Comparison of ENCODE assay signal across 6 fruit fly cellular contexts in genomic region chr3R:17402434-17402833, dm6.
TF ChIP-seq lines count a peak whose summit lies in the region.

Gene Sur-8, minus strand, starts transcription at chr3R:17402515.

- TF ChIP-seq CTCF in S2 (optimal IDR thresholded peaks at IDR 0.05; lab: Kevin White, UChicago) = peak; percentile 90 to 92
- peak; percentile 98 for TF ChIP-seq CTCF in whole organism, embryonic (GFP tag; optimal IDR thresholded peaks at IDR 0.05; lab: Kevin White, UChicago)

TF ChIP-seq in whole organism, adult, 20 proteins besides CTCF, POLR2A, EP300 and RAD21:
- TF ChIP-seq CG5204 (GFP tag; optimal IDR thresholded peaks at IDR 0.05; lab: Kevin White, UChicago) = peak; percentile 33
- TF ChIP-seq CG1620 (GFP tag; optimal IDR thresholded peaks at IDR 0.05; lab: Kevin White, UChicago) = peak; percentile 62
- no peak for TF ChIP-seq cic (GFP tag; optimal IDR thresholded peaks at IDR 0.05; lab: Kevin White, UChicago)
- TF ChIP-seq bab1 (GFP tag; optimal IDR thresholded peaks at IDR 0.05; lab: Kevin White, UChicago) = no peak
- peak; percentile 36 for TF ChIP-seq Mnt (GFP tag; optimal IDR thresholded peaks at IDR 0.05; lab: Kevin White, UChicago)
- peak; percentile 42 for TF ChIP-seq ovo (GFP tag; optimal IDR thresholded peaks at IDR 0.05; lab: Kevin White, UChicago)
- TF ChIP-seq CG12768 (GFP tag; optimal IDR thresholded peaks at IDR 0.05; lab: Kevin White, UChicago) = no peak
- peak; percentile 32 for TF ChIP-seq pad (GFP tag; optimal IDR thresholded peaks at IDR 0.05; lab: Kevin White, UChicago)
- peak; percentile 35 for TF ChIP-seq toe (GFP tag; optimal IDR thresholded peaks at IDR 0.05; lab: Kevin White, UChicago)
- TF ChIP-seq CG7045 (GFP tag; optimal IDR thresholded peaks at IDR 0.05; lab: Kevin White, UChicago) = peak; percentile 30
- TF ChIP-seq Hr96 (GFP tag; optimal IDR thresholded peaks at IDR 0.05; lab: Kevin White, UChicago) = peak; percentile 74

TF ChIP-seq in whole organism, embryonic, 481 proteins besides CTCF, POLR2A, EP300 and RAD21 (continues in another document):
- TF ChIP-seq Deaf1 (tag; optimal IDR thresholded peaks at IDR 0.05; lab: Kevin White, UChicago) = no peak
- TF ChIP-seq chn (GFP tag; optimal IDR thresholded peaks at IDR 0.05; lab: Kevin White, UChicago) = no peak
- TF ChIP-seq peb (GFP tag; IDR thresholded peaks at IDR 0.05; lab: Robert Waterston, UW) = no peak
- peak; percentile 65; the same call in 2 of the 3 replicates for TF ChIP-seq CG17361 (GFP tag; IDR thresholded peaks at IDR 0.05; lab: Robert Waterston, UW)
- no peak; the same call in 1 of the 2 replicates for TF ChIP-seq ham (GFP tag; IDR thresholded peaks at IDR 0.05; lab: Robert Waterston, UW)
- no peak for TF ChIP-seq sens-2 (GFP tag; IDR thresholded peaks at IDR 0.05; lab: Robert Waterston, UW)
- peak; percentile 54 for TF ChIP-seq CG2116 (GFP tag; optimal IDR thresholded peaks at IDR 0.05; lab: Kevin White, UChicago)
- TF ChIP-seq E2f2 (GFP tag; IDR thresholded peaks at IDR 0.05; lab: Robert Waterston, UW) = peak; percentile 49; the same call in 1 of the 2 replicates
- TF ChIP-seq Atf6 (GFP tag; IDR thresholded peaks at IDR 0.05; lab: Robert Waterston, UW) = peak; percentile 60
- peak; percentile 12 for TF ChIP-seq odd (GFP tag; optimal IDR thresholded peaks at IDR 0.05; lab: Kevin White, UChicago)
- no peak for TF ChIP-seq D (optimal IDR thresholded peaks at IDR 0.05; lab: Kevin White, UChicago)
- TF ChIP-seq D (GFP tag; optimal IDR thresholded peaks at IDR 0.05; lab: Kevin White, UChicago) = peak; percentile 45
- no peak for TF ChIP-seq CG10565 (GFP tag; optimal IDR thresholded peaks at IDR 0.05; lab: Kevin White, UChicago)
- peak; percentile 82 for TF ChIP-seq CG16779 (GFP tag; IDR thresholded peaks at IDR 0.05; lab: Robert Waterston, UW)
- TF ChIP-seq CG9437 (GFP tag; optimal IDR thresholded peaks at IDR 0.05; lab: Kevin White, UChicago) = no peak
- TF ChIP-seq CG14441 (GFP tag; IDR thresholded peaks at IDR 0.05; lab: Robert Waterston, UW) = peak; percentile 73
- peak; percentile 83 for TF ChIP-seq ken (GFP tag; IDR thresholded peaks at IDR 0.05; lab: Robert Waterston, UW)
- TF ChIP-seq CG7271 (tag; optimal IDR thresholded peaks at IDR 0.05; lab: Kevin White, UChicago) = no peak
- peak; percentile 9 for TF ChIP-seq p53 (GFP tag; optimal IDR thresholded peaks at IDR 0.05; lab: Kevin White, UChicago)
- peak; percentile 24 for TF ChIP-seq CG10267 (tag; optimal IDR thresholded peaks at IDR 0.05; lab: Kevin White, UChicago)

TF ChIP-seq in whole organism, prepupa, 60 proteins besides CTCF, POLR2A, EP300 and RAD21 (continues in another document):
- TF ChIP-seq CG6163 (GFP tag; IDR thresholded peaks at IDR 0.05; lab: Robert Waterston, UW) (no peak), CG3032 (tag; optimal IDR thresholded peaks at IDR 0.05; lab: Kevin White, UChicago) (no peak), CG6792 (GFP tag; optimal IDR thresholded peaks at IDR 0.05; lab: Kevin White, UChicago) (peak; percentile 23), svp (GFP tag; lab: Kevin White, UChicago) (peak; percentile 68), CG32006 (GFP tag; optimal IDR thresholded peaks at IDR 0.05; lab: Kevin White, UChicago) (peak; percentile 26), Ets96B (tag; optimal IDR thresholded peaks at IDR 0.05; lab: Kevin White, UChicago) (no peak), CG31627 (GFP tag; optimal IDR thresholded peaks at IDR 0.05; lab: Kevin White, UChicago) (peak; percentile 58), CG1621 (tag; optimal IDR thresholded peaks at IDR 0.05; lab: Kevin White, UChicago) (no peak), fd59A (GFP tag; optimal IDR thresholded peaks at IDR 0.05; lab: Kevin White, UChicago) (no peak), eg (GFP tag; IDR thresholded peaks at IDR 0.05; lab: Robert Waterston, UW) (no peak; the same call in 2 of the 3 replicates), CG34406 (GFP tag; optimal IDR thresholded peaks at IDR 0.05; lab: Kevin White, UChicago) (peak; percentile 6), Smox (GFP tag; optimal IDR thresholded peaks at IDR 0.05; lab: Kevin White, UChicago) (peak; percentile 30), CG8632 (GFP tag; optimal IDR thresholded peaks at IDR 0.05; lab: Kevin White, UChicago) (no peak), Lpt (GFP tag; optimal IDR thresholded peaks at IDR 0.05; lab: Kevin White, UChicago) (no peak), achi (GFP tag; optimal IDR thresholded peaks at IDR 0.05; lab: Kevin White, UChicago) (no peak), OdsH (GFP tag; optimal IDR thresholded peaks at IDR 0.05; lab: Kevin White, UChicago) (peak; percentile 51), CG11762 (GFP tag; optimal IDR thresholded peaks at IDR 0.05; lab: Kevin White, UChicago; ENCODE audit: insufficient read depth) (peak; percentile 15), acj6 (GFP tag; optimal IDR thresholded peaks at IDR 0.05; lab: Kevin White, UChicago) (peak; percentile 33), Hr4 (GFP tag; optimal IDR thresholded peaks at IDR 0.05; lab: Kevin White, UChicago) (peak; percentile 31), Blimp-1 (GFP tag; optimal IDR thresholded peaks at IDR 0.05; lab: Kevin White, UChicago) (no peak), salr (GFP tag; optimal IDR thresholded peaks at IDR 0.05; lab: Kevin White, UChicago) (no peak)

TF ChIP-seq in whole organism, pupa, 21 proteins besides CTCF, POLR2A, EP300 and RAD21:
- TF ChIP-seq CG4496 (GFP tag; IDR thresholded peaks at IDR 0.05; lab: Robert Waterston, UW) (peak; percentile 79), CG14655 (GFP tag; optimal IDR thresholded peaks at IDR 0.05; lab: Kevin White, UChicago) (peak; percentile 25), CG15710 (tag; optimal IDR thresholded peaks at IDR 0.05; lab: Kevin White, UChicago) (no peak), CG8301 (tag; optimal IDR thresholded peaks at IDR 0.05; lab: Kevin White, UChicago) (no peak), Pif1A (GFP tag; optimal IDR thresholded peaks at IDR 0.05; lab: Kevin White, UChicago) (peak; percentile 7), rn (GFP tag; IDR thresholded peaks at IDR 0.05; lab: Robert Waterston, UW) (peak; percentile 40; the same call in 1 of the 2 replicates), CG8159 (tag; optimal IDR thresholded peaks at IDR 0.05; lab: Kevin White, UChicago) (no peak), EcR (GFP tag; optimal IDR thresholded peaks at IDR 0.05; lab: Kevin White, UChicago) (no peak), Ets98B (GFP tag; IDR thresholded peaks at IDR 0.05; lab: Robert Waterston, UW) (peak; percentile 41), CG9948 (tag; optimal IDR thresholded peaks at IDR 0.05; lab: Kevin White, UChicago) (no peak), CG32121 (GFP tag; IDR thresholded peaks at IDR 0.05; lab: Robert Waterston, UW) (no peak; the same call in 1 of the 2 replicates), fd96Ca (GFP tag; IDR thresholded peaks at IDR 0.05; lab: Robert Waterston, UW) (peak; percentile 42; the same call in 2 of the 3 replicates)
TF ChIP-seq in whole organism, pupa: peak in this region for 6.

TF ChIP-seq in whole organism, wandering third instar larva, 38 proteins besides CTCF, POLR2A, EP300 and RAD21:
- TF ChIP-seq Hnf4 (GFP tag; optimal IDR thresholded peaks at IDR 0.05; lab: Kevin White, UChicago) (no peak), foxo (GFP tag; optimal IDR thresholded peaks at IDR 0.05; lab: Kevin White, UChicago) (peak in 1 of 2 experiments; percentile 57), Hr83 (GFP tag; optimal IDR thresholded peaks at IDR 0.05; lab: Kevin White, UChicago; ENCODE audit: poor library complexity, severe bottlenecking) (peak; percentile 64), Dfd (GFP tag; optimal IDR thresholded peaks at IDR 0.05; lab: Kevin White, UChicago) (no peak), HLH106 (tag; optimal IDR thresholded peaks at IDR 0.05; lab: Kevin White, UChicago) (peak; percentile 29), h (GFP tag; optimal IDR thresholded peaks at IDR 0.05; lab: Kevin White, UChicago) (peak; percentile 50), br (GFP tag; optimal IDR thresholded peaks at IDR 0.05; lab: Kevin White, UChicago) (peak; percentile 48), dl (GFP tag; optimal IDR thresholded peaks at IDR 0.05; lab: Kevin White, UChicago; ENCODE audit: insufficient read depth in 1 of 2, partially characterized antibody in 2 of 2) (no peak), sv (GFP tag; optimal IDR thresholded peaks at IDR 0.05; lab: Kevin White, UChicago) (peak; percentile 33), Jra (GFP tag; optimal IDR thresholded peaks at IDR 0.05; lab: Kevin White, UChicago) (no peak), rgr (GFP tag; optimal IDR thresholded peaks at IDR 0.05; lab: Kevin White, UChicago) (peak; percentile 54), Myc (optimal IDR thresholded peaks at IDR 0.05; lab: Kevin White, UChicago) (peak; percentile 32), dmrt93B (GFP tag; optimal IDR thresholded peaks at IDR 0.05; lab: Kevin White, UChicago) (peak; percentile 25), OdsH (GFP tag; optimal IDR thresholded peaks at IDR 0.05; lab: Kevin White, UChicago) (peak; percentile 35), Hr78 (GFP tag; optimal IDR thresholded peaks at IDR 0.05; lab: Kevin White, UChicago) (no peak), Abd-B (GFP tag; optimal IDR thresholded peaks at IDR 0.05; lab: Kevin White, UChicago) (no peak), psq (GFP tag; optimal IDR thresholded peaks at IDR 0.05; lab: Kevin White, UChicago) (peak; percentile 26), jim (GFP tag; optimal IDR thresholded peaks at IDR 0.05; lab: Kevin White, UChicago) (no peak), ey (GFP tag; optimal IDR thresholded peaks at IDR 0.05; lab: Kevin White, UChicago) (peak; percentile 39), fru (GFP tag; optimal IDR thresholded peaks at IDR 0.05; lab: Kevin White, UChicago) (peak; percentile 24), woc (GFP tag; optimal IDR thresholded peaks at IDR 0.05; lab: Kevin White, UChicago) (no peak)
